Worm (Caenorhabditis elegans): Measurements from ENCODE around the gene F21C10.9.

F21C10.9 gene

ce11 chrV:9122004-9122403, 23.5 kb upstream of the F21C10.9 start, which contains the start of gene F21C10.13:
Gene F21C10.13, plus strand, starts transcription at chrV:9122304.
- TF ChIP-seq unc-62 (GFP tag; optimal IDR thresholded peaks at IDR 0.05) = no peak

- TF ChIP-seq unc-62 (GFP tag; optimal IDR thresholded peaks at IDR 0.05) = no peak
Observed at ce11 chrV:9112467-9112866, 14.0 kb upstream of the F21C10.9 start, which contains the start of gene F21C10.7. Gene F21C10.7, plus strand, starts transcription at chrV:9112767.

ce11 chrV:9111957-9112356, 13.5 kb upstream of the F21C10.9 start:
- no peak for TF ChIP-seq unc-62 (GFP tag; optimal IDR thresholded peaks at IDR 0.05)

- TF ChIP-seq unc-62 (GFP tag; optimal IDR thresholded peaks at IDR 0.05) = no peak
Observed at ce11 chrV:9109281-9109680, 10.8 kb upstream of the F21C10.9 start, which contains the start of gene pqn-31. Gene pqn-31, plus strand, starts transcription at chrV:9109581.

- TF ChIP-seq unc-62 (GFP tag; optimal IDR thresholded peaks at IDR 0.05) = no peak
Observed at ce11 chrV:9108219-9108618, 9.7 kb upstream of the F21C10.9 start, which contains the start of gene F21C10.18. Gene F21C10.18, plus strand, starts transcription at chrV:9108519.

- TF ChIP-seq unc-62 (GFP tag; optimal IDR thresholded peaks at IDR 0.05) = no peak
Observed at ce11 chrV:9101062-9101461, 2.6 kb upstream of the F21C10.9 start, which contains the start of gene frpr-6. Gene frpr-6, minus strand, starts transcription at chrV:9101162.

ce11 chrV:9097213-9097612, 1.3 kb downstream of the F21C10.9 start:
- no peak for TF ChIP-seq unc-62 (GFP tag; optimal IDR thresholded peaks at IDR 0.05)

- no peak for TF ChIP-seq unc-62 (GFP tag; optimal IDR thresholded peaks at IDR 0.05)
Observed at ce11 chrV:9096674-9097073, 1.8 kb downstream of the F21C10.9 start.

- no peak for TF ChIP-seq unc-62 (GFP tag; optimal IDR thresholded peaks at IDR 0.05)
Observed at ce11 chrV:9095613-9096317, 2.7 kb downstream of the F21C10.9 start, which contains the start of gene F21C10.10. Gene F21C10.10, plus strand, starts transcription at chrV:9096267.

ce11 chrV:9094976-9095375, 3.5 kb downstream of the F21C10.9 start:
- TF ChIP-seq unc-62 (GFP tag; optimal IDR thresholded peaks at IDR 0.05) = no peak

- no peak for TF ChIP-seq unc-62 (GFP tag; optimal IDR thresholded peaks at IDR 0.05)
Observed at ce11 chrV:9094060-9094628, 4.4 kb downstream of the F21C10.9 start.

- TF ChIP-seq unc-62 (GFP tag; optimal IDR thresholded peaks at IDR 0.05) = no peak
Observed at ce11 chrV:9092209-9092608, 6.3 kb downstream of the F21C10.9 start, which contains the start of gene T27E4.1. Gene T27E4.1, plus strand, starts transcription at chrV:9092345.

- TF ChIP-seq unc-62 (GFP tag; optimal IDR thresholded peaks at IDR 0.05) = no peak
Observed at ce11 chrV:9088758-9089157, 9.7 kb downstream of the F21C10.9 start.

- TF ChIP-seq unc-62 (GFP tag; optimal IDR thresholded peaks at IDR 0.05) = no peak
Observed at ce11 chrV:9085845-9086244, 12.7 kb downstream of the F21C10.9 start.

ce11 chrV:9084252-9084651, 14.2 kb downstream of the F21C10.9 start:
- TF ChIP-seq unc-62 (GFP tag; optimal IDR thresholded peaks at IDR 0.05) = no peak

ce11 chrV:9082350-9082749, 16.1 kb downstream of the F21C10.9 start:
- no peak for TF ChIP-seq unc-62 (GFP tag; optimal IDR thresholded peaks at IDR 0.05)

- TF ChIP-seq unc-62 (GFP tag; optimal IDR thresholded peaks at IDR 0.05) = no peak
Observed at ce11 chrV:9081410-9081809, 17.1 kb downstream of the F21C10.9 start.
